Worm (Caenorhabditis elegans) whole organism, early embryonic: ENCODE measurements around the gene sra-9.

ENCODE experiments used
- B0310.2 ChIP-seq: sonication (generic microtip); optimal IDR thresholded peaks from 2 replicates; lab custom pipeline; 2016; ENCODE audit warnings: mild to moderate bottlenecking, missing genetic modification characterization, missing compliant biosample characterization
- aly-1 ChIP-seq: sonication (generic microtip); optimal IDR thresholded peaks from 2 replicates; lab custom pipeline; 2016; ENCODE audit warnings: missing genetic modification characterization, missing compliant biosample characterization
- ama-1 ChIP-seq: fragments of 150-350 bp; optimal IDR thresholded peaks from 2 replicates; lab custom pipeline; 2014
- flt-1 ChIP-seq: fragments of 200-800 bp; sonication (Bioruptor generic); IDR thresholded peaks from 2 replicates; pipeline ENCODE4 v1.3.6; 2022; ENCODE audit warnings: missing genetic modification characterization, missing compliant biosample characterization
- hnd-1 ChIP-seq: sonication (generic microtip); optimal IDR thresholded peaks from 2 replicates; lab custom pipeline; 2016; ENCODE audit warnings: missing genetic modification characterization, missing compliant biosample characterization
- pes-1 ChIP-seq: fragments of 200-800 bp; sonication (Bioruptor generic); IDR thresholded peaks from 2 replicates; pipeline ENCODE4 v1.3.6; 2022; ENCODE audit warnings: missing genetic modification reagents, missing genetic modification characterization, missing compliant biosample characterization
- scrt-1 ChIP-seq: fragments of 200-800 bp; sonication (Bioruptor generic); IDR thresholded peaks from 2 replicates; pipeline ENCODE4 v1.3.6; 2022; ENCODE audit warnings: missing genetic modification characterization, missing compliant biosample characterization
- sea-1 ChIP-seq: fragments of 200-800 bp; sonication (Bioruptor generic); conservative IDR thresholded peaks from 2 replicates; pipeline ENCODE4 v1.3.6; 2022; ENCODE audit warnings: missing genetic modification characterization, missing compliant biosample characterization

- TF ChIP-seq hnd-1 (tag; lab: Kevin White, UChicago) = no peak
- TF ChIP-seq aly-1 (tag; lab: Kevin White, UChicago) = no peak
- no peak for TF ChIP-seq B0310.2 (tag; lab: Kevin White, UChicago)
- no peak for TF ChIP-seq scrt-1 (GFP tag; lab: Robert Waterston, UW)
- TF ChIP-seq flt-1 (GFP tag; lab: Robert Waterston, UW) = no peak
- no peak for TF ChIP-seq ama-1
- no peak for TF ChIP-seq sea-1 (GFP tag; lab: Robert Waterston, UW)
- no peak for TF ChIP-seq pes-1 (GFP tag; lab: Robert Waterston, UW)
Observed at ce11 chrII:9487337-9487950, 44.7 kb upstream of the sra-9 start, which contains the start of gene T19H5.4.
